Comparison of ENCODE assay signal across 1 fruit fly cellular context in the genomic region with DNA sequence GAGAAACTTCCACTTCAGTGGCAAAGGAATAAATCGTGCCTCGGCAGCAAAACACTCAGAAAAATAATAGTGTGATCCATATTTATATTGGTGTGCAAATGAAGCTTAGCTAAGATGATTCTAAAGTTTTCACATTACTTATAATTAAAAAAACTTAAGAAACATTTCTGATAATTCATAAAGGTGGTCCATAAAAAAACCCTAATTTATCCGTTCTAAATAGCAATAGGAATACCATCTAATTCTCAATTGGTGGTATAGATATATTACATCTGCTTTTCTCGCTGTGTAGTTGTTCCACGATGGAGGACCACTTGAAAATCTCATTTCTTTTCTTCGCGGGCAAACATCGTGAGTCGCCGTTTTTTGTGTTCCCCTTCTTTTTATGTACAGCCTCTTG.
TF ChIP-seq lines count a peak whose summit lies in the region.

No protein-coding gene starts in this region.

TF ChIP-seq in whole organism, embryonic, 481 proteins besides CTCF, POLR2A, EP300 and RAD21 (continued from another document):
- TF ChIP-seq cg (GFP tag; optimal IDR thresholded peaks at IDR 0.05; lab: Kevin White, UChicago) (no peak), HLH4C (GFP tag; IDR thresholded peaks at IDR 0.05; lab: Robert Waterston, UW; ENCODE audit: partially characterized antibody) (no peak), CG8359 (GFP tag; optimal IDR thresholded peaks at IDR 0.05; lab: Kevin White, UChicago; ENCODE audit: borderline replicate concordance) (peak; percentile 25), CG12071 (GFP tag; optimal IDR thresholded peaks at IDR 0.05; lab: Kevin White, UChicago) (peak; percentile 42), amos (GFP tag; IDR thresholded peaks at IDR 0.05; lab: Robert Waterston, UW; ENCODE audit: partially characterized antibody) (no peak), Dad (GFP tag; optimal IDR thresholded peaks at IDR 0.05; lab: Kevin White, UChicago) (peak; percentile 27), CG30403 (GFP tag; optimal IDR thresholded peaks at IDR 0.05; lab: Kevin White, UChicago) (peak; percentile 67), CG1832 (GFP tag; optimal IDR thresholded peaks at IDR 0.05; lab: Kevin White, UChicago) (no peak), ato (GFP tag; IDR thresholded peaks at IDR 0.05; lab: Robert Waterston, UW; ENCODE audit: partially characterized antibody) (no peak), Jarid2 (GFP tag; optimal IDR thresholded peaks at IDR 0.05; lab: Kevin White, UChicago) (no peak), zen (tag; optimal IDR thresholded peaks at IDR 0.05; lab: Kevin White, UChicago) (peak; percentile 42), Spps (tag; optimal IDR thresholded peaks at IDR 0.05; lab: Kevin White, UChicago) (peak; percentile 38), CG4404 (GFP tag; IDR thresholded peaks at IDR 0.05; lab: Robert Waterston, UW) (peak; percentile 43), CG2129 (GFP tag; IDR thresholded peaks at IDR 0.05; lab: Robert Waterston, UW; ENCODE audit: partially characterized antibody) (no peak), cas (GFP tag; IDR thresholded peaks at IDR 0.05; lab: Robert Waterston, UW) (no peak), CG10959 (GFP tag; IDR thresholded peaks at IDR 0.05; lab: Robert Waterston, UW) (peak; percentile 36; the same call in 1 of the 2 replicates), lab (GFP tag; optimal IDR thresholded peaks at IDR 0.05; lab: Kevin White, UChicago) (peak; percentile 75), sisA (GFP tag; IDR thresholded peaks at IDR 0.05; lab: Robert Waterston, UW) (peak; percentile 60), bigmax (GFP tag; optimal IDR thresholded peaks at IDR 0.05; lab: Kevin White, UChicago) (no peak), H15 (GFP tag; IDR thresholded peaks at IDR 0.05; lab: Robert Waterston, UW) (no peak), Deaf1 (tag; optimal IDR thresholded peaks at IDR 0.05; lab: Kevin White, UChicago) (peak; percentile 25), CG15269 (tag; optimal IDR thresholded peaks at IDR 0.05; lab: Kevin White, UChicago) (peak; percentile 62), Hmr (GFP tag; optimal IDR thresholded peaks at IDR 0.05; lab: Kevin White, UChicago) (peak; percentile 56), ac (GFP tag; optimal IDR thresholded peaks at IDR 0.05; lab: Kevin White, UChicago) (no peak), zen2 (GFP tag; IDR thresholded peaks at IDR 0.05; lab: Robert Waterston, UW; ENCODE audit: partially characterized antibody) (no peak), fd102C (GFP tag; optimal IDR thresholded peaks at IDR 0.05; lab: Kevin White, UChicago) (no peak), otp (GFP tag; IDR thresholded peaks at IDR 0.05; lab: Robert Waterston, UW) (no peak), CG3407 (GFP tag; optimal IDR thresholded peaks at IDR 0.05; lab: Kevin White, UChicago) (no peak), CG6272 (GFP tag; IDR thresholded peaks at IDR 0.05; lab: Robert Waterston, UW) (no peak), CG7786 (GFP tag; optimal IDR thresholded peaks at IDR 0.05; lab: Kevin White, UChicago) (no peak), dan (GFP tag; IDR thresholded peaks at IDR 0.05; lab: Robert Waterston, UW) (no peak), Asciz (GFP tag; optimal IDR thresholded peaks at IDR 0.05; lab: Kevin White, UChicago) (no peak), vvl (GFP tag; IDR thresholded peaks at IDR 0.05; lab: Robert Waterston, UW) (peak; percentile 42; the same call in 1 of the 2 replicates), danr (GFP tag; IDR thresholded peaks at IDR 0.05; lab: Robert Waterston, UW) (no peak), CG2875 (GFP tag; optimal IDR thresholded peaks at IDR 0.05; lab: Kevin White, UChicago) (no peak), CG12769 (tag; optimal IDR thresholded peaks at IDR 0.05; lab: Kevin White, UChicago) (no peak), CkIIα-i1 (GFP tag; IDR thresholded peaks at IDR 0.05; lab: Robert Waterston, UW) (no peak), CG16863 (GFP tag; optimal IDR thresholded peaks at IDR 0.05; lab: Kevin White, UChicago) (peak; percentile 36), CG14667 (GFP tag; IDR thresholded peaks at IDR 0.05; lab: Robert Waterston, UW) (no peak), vnd (GFP tag; IDR thresholded peaks at IDR 0.05; lab: Robert Waterston, UW; ENCODE audit: partially characterized antibody) (no peak), Side (GFP tag; optimal IDR thresholded peaks at IDR 0.05; lab: Kevin White, UChicago) (no peak), gcm2 (GFP tag; optimal IDR thresholded peaks at IDR 0.05; lab: Kevin White, UChicago) (no peak), B-H1 (GFP tag; IDR thresholded peaks at IDR 0.05; lab: Robert Waterston, UW) (no peak; the same call in 2 of the 3 replicates), tgo (GFP tag; IDR thresholded peaks at IDR 0.05; lab: Robert Waterston, UW) (peak; percentile 25; the same call in 1 of the 3 replicates), wek (GFP tag; optimal IDR thresholded peaks at IDR 0.05; lab: Kevin White, UChicago) (no peak), Atf3 (GFP tag; optimal IDR thresholded peaks at IDR 0.05; lab: Kevin White, UChicago) (no peak), CG14965 (GFP tag; optimal IDR thresholded peaks at IDR 0.05; lab: Kevin White, UChicago; ENCODE audit: borderline replicate concordance) (no peak), slbo (GFP tag; IDR thresholded peaks at IDR 0.05; lab: Robert Waterston, UW) (peak; percentile 34; the same call in 1 of the 2 replicates), lola (GFP tag; optimal IDR thresholded peaks at IDR 0.05; lab: Kevin White, UChicago) (peak in 1 of 3 experiments; percentile 62), lbe (GFP tag; optimal IDR thresholded peaks at IDR 0.05; lab: Kevin White, UChicago) (no peak), fd96Cb (tag; optimal IDR thresholded peaks at IDR 0.05; lab: Kevin White, UChicago) (peak; percentile 70), CG31365 (tag; optimal IDR thresholded peaks at IDR 0.05; lab: Kevin White, UChicago) (no peak), pb (GFP tag; optimal IDR thresholded peaks at IDR 0.05; lab: Kevin White, UChicago) (no peak), NFAT (GFP tag; IDR thresholded peaks at IDR 0.05; lab: Robert Waterston, UW) (no peak), CG5245 (GFP tag; optimal IDR thresholded peaks at IDR 0.05; lab: Kevin White, UChicago) (peak; percentile 7), CG17912 (GFP tag; optimal IDR thresholded peaks at IDR 0.05; lab: Kevin White, UChicago) (no peak), CG13123 (GFP tag; optimal IDR thresholded peaks at IDR 0.05; lab: Kevin White, UChicago) (no peak), lmd (GFP tag; IDR thresholded peaks at IDR 0.05; lab: Robert Waterston, UW) (peak; percentile 48; the same call in 1 of the 2 replicates), CG1024 (GFP tag; IDR thresholded peaks at IDR 0.05; lab: Robert Waterston, UW) (no peak), CG1792 (GFP tag; optimal IDR thresholded peaks at IDR 0.05; lab: Kevin White, UChicago) (peak; percentile 23), CG11456 (GFP tag; IDR thresholded peaks at IDR 0.05; lab: Robert Waterston, UW) (no peak), Taf1 (GFP tag; IDR thresholded peaks at IDR 0.05; lab: Robert Waterston, UW) (no peak), CoRest (tag; optimal IDR thresholded peaks at IDR 0.05; lab: Kevin White, UChicago) (peak; percentile 58), CG11247 (GFP tag; IDR thresholded peaks at IDR 0.05; lab: Robert Waterston, UW) (no peak), row (GFP tag; IDR thresholded peaks at IDR 0.05; lab: Robert Waterston, UW) (peak; percentile 71), Dfd (GFP tag; optimal IDR thresholded peaks at IDR 0.05; lab: Kevin White, UChicago) (no peak), hbn (GFP tag; IDR thresholded peaks at IDR 0.05; lab: Robert Waterston, UW; ENCODE audit: partially characterized antibody) (no peak), ham (GFP tag; IDR thresholded peaks at IDR 0.05; lab: Robert Waterston, UW) (no peak), CG11093 (GFP tag; IDR thresholded peaks at IDR 0.05; lab: Robert Waterston, UW) (no peak), dmrt99B (tag; optimal IDR thresholded peaks at IDR 0.05; lab: Kevin White, UChicago) (peak; percentile 73), CG11398 (GFP tag; optimal IDR thresholded peaks at IDR 0.05; lab: Kevin White, UChicago) (no peak), Hr3 (GFP tag; optimal IDR thresholded peaks at IDR 0.05; lab: Kevin White, UChicago) (peak; percentile 36), slp2 (GFP tag; optimal IDR thresholded peaks at IDR 0.05; lab: Kevin White, UChicago) (peak; percentile 32), CG9817 (tag; optimal IDR thresholded peaks at IDR 0.05; lab: Kevin White, UChicago) (peak; percentile 55), hth (optimal IDR thresholded peaks at IDR 0.05; lab: Kevin White, UChicago) (no peak), Eip74EF (GFP tag; optimal IDR thresholded peaks at IDR 0.05; lab: Kevin White, UChicago) (peak in 1 of 2 experiments; percentile 17), Lhr (GFP tag; optimal IDR thresholded peaks at IDR 0.05; lab: Kevin White, UChicago) (no peak), Nf-YA (GFP tag; IDR thresholded peaks at IDR 0.05; lab: Robert Waterston, UW) (no peak), nau (GFP tag; optimal IDR thresholded peaks at IDR 0.05; lab: Kevin White, UChicago) (no peak), Ssrp (tag; optimal IDR thresholded peaks at IDR 0.05; lab: Kevin White, UChicago) (peak; percentile 49), Antp (GFP tag; optimal IDR thresholded peaks at IDR 0.05; lab: Kevin White, UChicago) (no peak), CG15011 (GFP tag; optimal IDR thresholded peaks at IDR 0.05; lab: Kevin White, UChicago) (peak; percentile 58), trh (GFP tag; optimal IDR thresholded peaks at IDR 0.05; lab: Kevin White, UChicago) (peak; percentile 14), chm (GFP tag; IDR thresholded peaks at IDR 0.05; lab: Robert Waterston, UW) (no peak), pros (GFP tag; optimal IDR thresholded peaks at IDR 0.05; lab: Kevin White, UChicago) (peak; percentile 66), shn (GFP tag; optimal IDR thresholded peaks at IDR 0.05; lab: Kevin White, UChicago) (no peak), Oli (tag; optimal IDR thresholded peaks at IDR 0.05; lab: Kevin White, UChicago) (peak; percentile 67), insv (GFP tag; optimal IDR thresholded peaks at IDR 0.05; lab: Kevin White, UChicago) (peak in 1 of 2 experiments; percentile 2), CrebB (tag; optimal IDR thresholded peaks at IDR 0.05; lab: Kevin White, UChicago) (no peak), croc (GFP tag; conservative IDR thresholded peaks at IDR 0.05; lab: Robert Waterston, UW) (no peak), CG11085 (GFP tag; IDR thresholded peaks at IDR 0.05; lab: Robert Waterston, UW) (no peak), aop (GFP tag; IDR thresholded peaks at IDR 0.05; lab: Robert Waterston, UW) (no peak), D19B (GFP tag; optimal IDR thresholded peaks at IDR 0.05; lab: Kevin White, UChicago) (peak; percentile 29), Xbp1 (GFP tag; optimal IDR thresholded peaks at IDR 0.05; lab: Kevin White, UChicago) (peak; percentile 55), ken (GFP tag; IDR thresholded peaks at IDR 0.05; lab: Robert Waterston, UW) (0 out of 3 replicates have a peak, but pooled peaks have one; percentile 8), CG13287 (GFP tag; IDR thresholded peaks at IDR 0.05; lab: Robert Waterston, UW; ENCODE audit: partially characterized antibody) (no peak), E2f2 (GFP tag; IDR thresholded peaks at IDR 0.05; lab: Robert Waterston, UW) (no peak; the same call in 1 of the 2 replicates), CG13775 (GFP tag; optimal IDR thresholded peaks at IDR 0.05; lab: Kevin White, UChicago) (peak; percentile 43), CG15073 (GFP tag; optimal IDR thresholded peaks at IDR 0.05; lab: Kevin White, UChicago) (no peak), CG14050 (GFP tag; IDR thresholded peaks at IDR 0.05; lab: Robert Waterston, UW) (no peak; the same call in 2 of the 3 replicates), emc (GFP tag; optimal IDR thresholded peaks at IDR 0.05; lab: Kevin White, UChicago) (no peak), CG14441 (GFP tag; IDR thresholded peaks at IDR 0.05; lab: Robert Waterston, UW) (no peak), ERR (GFP tag; optimal IDR thresholded peaks at IDR 0.05; lab: Kevin White, UChicago) (peak; percentile 18), CG10462 (GFP tag; optimal IDR thresholded peaks at IDR 0.05; lab: Kevin White, UChicago) (no peak), CG7357 (GFP tag; IDR thresholded peaks at IDR 0.05; lab: Robert Waterston, UW) (no peak), nmo (GFP tag; optimal IDR thresholded peaks at IDR 0.05; lab: Kevin White, UChicago) (peak; percentile 69), Camta (GFP tag; optimal IDR thresholded peaks at IDR 0.05; lab: Kevin White, UChicago) (peak; percentile 38), PHDP (tag; optimal IDR thresholded peaks at IDR 0.05; lab: Kevin White, UChicago) (peak; percentile 47), bowl (GFP tag; IDR thresholded peaks at IDR 0.05; lab: Robert Waterston, UW) (no peak), CG2712 (tag; optimal IDR thresholded peaks at IDR 0.05; lab: Kevin White, UChicago) (peak; percentile 75), slou (GFP tag; optimal IDR thresholded peaks at IDR 0.05; lab: Kevin White, UChicago) (peak; percentile 58), CG10267 (tag; optimal IDR thresholded peaks at IDR 0.05; lab: Kevin White, UChicago) (peak; percentile 68), CG4360 (GFP tag; IDR thresholded peaks at IDR 0.05; lab: Robert Waterston, UW) (no peak), ash1 (GFP tag; optimal IDR thresholded peaks at IDR 0.05; lab: Kevin White, UChicago) (no peak), kay (GFP tag; optimal IDR thresholded peaks at IDR 0.05; lab: Kevin White, UChicago) (no peak), CG6813 (GFP tag; optimal IDR thresholded peaks at IDR 0.05; lab: Kevin White, UChicago) (peak; percentile 63)
